Worm (Caenorhabditis elegans): ENCODE results near the gene nhr-56.

DNA sequence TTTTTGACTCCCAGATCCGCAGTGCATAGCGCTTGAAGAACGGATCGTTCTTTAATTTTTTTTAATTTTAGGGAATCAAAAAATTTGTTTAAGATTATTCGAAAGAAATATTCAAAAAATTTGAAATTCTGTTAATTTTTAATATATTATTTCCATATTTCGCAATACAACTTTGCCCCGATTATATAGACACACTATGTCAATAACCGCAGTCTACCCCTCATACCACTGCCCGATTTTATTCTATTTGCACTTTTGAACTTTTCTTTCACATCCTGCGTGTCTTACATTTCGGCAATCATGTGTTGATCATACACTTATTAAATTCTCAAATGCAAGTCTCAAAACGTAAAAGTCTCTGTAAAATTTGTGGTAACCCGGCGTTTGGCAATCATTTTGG, at the start of gene nhr-56:
- TF ChIP-seq mdt-29 (GFP tag; IDR thresholded peaks at IDR 0.05) (no peak), tra-1 (GFP tag; IDR thresholded peaks at IDR 0.05) (no peak), mdl-1 (tag; optimal IDR thresholded peaks at IDR 0.05) (peak in 1 of 2 experiments; percentile 49), lir-3 (tag; optimal IDR thresholded peaks at IDR 0.05) (no peak), skn-1 (tag; optimal IDR thresholded peaks at IDR 0.05) (no peak), zfp-2 (tag; optimal IDR thresholded peaks at IDR 0.05) (no peak), daf-19 (GFP tag; conservative IDR thresholded peaks at IDR 0.05) (no peak), pqm-1 (tag; optimal IDR thresholded peaks at IDR 0.05) (peak; percentile 55), fkh-10 (GFP tag; optimal IDR thresholded peaks at IDR 0.05) (no peak), jun-1 (tag; optimal IDR thresholded peaks at IDR 0.05) (no peak), hlh-11 (tag; optimal IDR thresholded peaks at IDR 0.05) (peak; percentile 81)

Measured in whole organism, L4 larva.